Worm (Caenorhabditis elegans) whole organism, early embryonic: ENCODE measurements around the gene B0410.1.

Experiments used
- F13C5.2 ChIP-seq: sonication (generic microtip); optimal IDR thresholded peaks from 2 replicates; lab custom pipeline; 2017; ENCODE audit warnings: mild to moderate bottlenecking, missing genetic modification characterization, inconsistent platforms, missing compliant biosample characterization
- aly-1 ChIP-seq: sonication (generic microtip); optimal IDR thresholded peaks from 2 replicates; lab custom pipeline; 2016; ENCODE audit warnings: missing genetic modification characterization, missing compliant biosample characterization
- ama-1 ChIP-seq: fragments of 150-350 bp; optimal IDR thresholded peaks from 2 replicates; lab custom pipeline; 2014
- ceh-13 ChIP-seq: fragments of 200-800 bp; sonication (Bioruptor generic); optimal IDR thresholded peaks from 2 replicates; lab custom pipeline; 2018; ENCODE audit warnings: mild to moderate bottlenecking, missing genetic modification characterization, missing compliant biosample characterization
- ceh-36 ChIP-seq: sonication (generic microtip); optimal IDR thresholded peaks from 2 replicates; lab custom pipeline; 2016; ENCODE audit warnings: missing genetic modification characterization, inconsistent platforms, missing compliant biosample characterization
- ets-7 ChIP-seq: sonication (generic microtip); optimal IDR thresholded peaks from 2 replicates; lab custom pipeline; 2016; ENCODE audit warnings: missing genotype, missing genetic modification characterization, missing compliant biosample characterization
- flt-1 ChIP-seq: fragments of 200-800 bp; sonication (Bioruptor generic); IDR thresholded peaks from 2 replicates; pipeline ENCODE4 v1.3.6; 2022; ENCODE audit warnings: missing genetic modification characterization, missing compliant biosample characterization
- hmg-4 ChIP-seq: fragments of 200-800 bp; sonication (Bioruptor generic); optimal IDR thresholded peaks from 2 replicates; lab custom pipeline; 2018; ENCODE audit warnings: mild to moderate bottlenecking, missing genetic modification characterization, missing compliant biosample characterization
- scrt-1 ChIP-seq: fragments of 200-800 bp; sonication (Bioruptor generic); IDR thresholded peaks from 2 replicates; pipeline ENCODE4 v1.3.6; 2022; ENCODE audit warnings: missing genetic modification characterization, missing compliant biosample characterization
- tra-4 ChIP-seq: sonication (generic microtip); optimal IDR thresholded peaks from 2 replicates; lab custom pipeline; 2017; ENCODE audit warnings: missing genetic modification characterization, missing compliant biosample characterization

- TF ChIP-seq ceh-13 (GFP tag; lab: Kevin White, UChicago) (no peak), ama-1 (lab: Kevin White, UChicago) (no peak), aly-1 (tag; lab: Kevin White, UChicago) (peak; percentile 85), hmg-4 (GFP tag; lab: Kevin White, UChicago) (peak; percentile 94), F13C5.2 (tag; lab: Kevin White, UChicago) (peak; percentile 82), tra-4 (tag; lab: Kevin White, UChicago) (peak; percentile 50), flt-1 (GFP tag; lab: Robert Waterston, UW) (peak; percentile 3; the same call in 1 of the 2 replicates), ceh-36 (no peak), scrt-1 (GFP tag; lab: Robert Waterston, UW) (peak; percentile 38; the same call in 1 of the 2 replicates), ets-7 (tag; lab: Kevin White, UChicago) (no peak)
Measured at ce11 chrX:2852388-2852908, 41.9 kb upstream of the B0410.1 start, which contains the start of gene kin-29.
